Fruit fly (Drosophila melanogaster) whole organism, prepupa: ENCODE data around the gene CG17806.

Source experiments
- CG10669 ChIP-seq: fragments of 200-800 bp; sonication (Bioruptor generic); optimal IDR thresholded peaks from 3 replicates; lab custom pipeline; 2018; ENCODE audit warnings: missing biosample characterization, mild to moderate bottlenecking, missing genetic modification characterization, moderate library complexity
- CG11762 ChIP-seq: fragments of 200-800 bp; sonication (Bioruptor generic); optimal IDR thresholded peaks from 3 replicates; lab custom pipeline; 2016; ENCODE audit warnings: missing biosample characterization, missing genetic modification characterization; ENCODE audit not compliant: insufficient read depth
- CG11902 ChIP-seq: fragments of 200-800 bp; sonication (Bioruptor generic); optimal IDR thresholded peaks from 3 replicates; lab custom pipeline; 2016; ENCODE audit warnings: missing biosample characterization, missing genetic modification characterization
- CG3032 ChIP-seq: fragments of 200-800 bp; optimal IDR thresholded peaks from 2 replicates; lab custom pipeline; 2019; ENCODE audit warnings: missing biosample characterization, mild to moderate bottlenecking, missing genetic modification characterization, moderate library complexity
- CG31627 ChIP-seq: fragments of 200-800 bp; sonication (Bioruptor generic); optimal IDR thresholded peaks from 3 replicates; lab custom pipeline; 2016; ENCODE audit warnings: missing biosample characterization, missing genetic modification characterization
- CG32006 ChIP-seq: fragments of 200-800 bp; sonication (Bioruptor generic); optimal IDR thresholded peaks from 3 replicates; lab custom pipeline; 2017; ENCODE audit warnings: missing biosample characterization, mild to moderate bottlenecking, missing genetic modification characterization
- CG3919 ChIP-seq: fragments of 200-800 bp; sonication (Bioruptor generic); optimal IDR thresholded peaks from 3 replicates; lab custom pipeline; 2016; ENCODE audit warnings: missing biosample characterization, missing genetic modification characterization
- CG4318 ChIP-seq: fragments of 200-800 bp; sonication (Bioruptor generic); optimal IDR thresholded peaks from 3 replicates; lab custom pipeline; 2017; ENCODE audit warnings: missing biosample characterization, mild to moderate bottlenecking, missing genetic modification characterization
- CG6808 ChIP-seq: fragments of 200-800 bp; sonication (Bioruptor generic); optimal IDR thresholded peaks from 3 replicates; lab custom pipeline; 2017; ENCODE audit warnings: missing biosample characterization, missing genetic modification characterization, mild to moderate bottlenecking, moderate library complexity, missing genetic modification reagents
- CG6854 ChIP-seq: fragments of 200-800 bp; sonication (Bioruptor generic); optimal IDR thresholded peaks from 2 replicates; lab custom pipeline; 2017; ENCODE audit warnings: missing biosample characterization, mild to moderate bottlenecking, missing genetic modification characterization
- CG8119 ChIP-seq: fragments of 200-800 bp; sonication (Bioruptor generic); IDR thresholded peaks from 3 replicates; pipeline ENCODE4 v1.3.6; 2022; ENCODE audit warnings: missing biosample characterization, missing genetic modification characterization
- CG8632 ChIP-seq: fragments of 200-800 bp; sonication (Bioruptor generic); optimal IDR thresholded peaks from 3 replicates; lab custom pipeline; 2016; ENCODE audit warnings: missing biosample characterization, missing genetic modification characterization
- Eip78C ChIP-seq: fragments of 200-800 bp; sonication (Bioruptor generic); peaks from one replicate; lab custom pipeline; 2016; ENCODE audit warnings: missing biosample characterization, missing genetic modification characterization
- Eip93F ChIP-seq: fragments of 200-800 bp; sonication (Bioruptor generic); optimal IDR thresholded peaks from 2 replicates; lab custom pipeline; 2016; ENCODE audit warnings: missing biosample characterization, mild to moderate bottlenecking, missing genetic modification characterization
- Ets21C ChIP-seq: fragments of 200-800 bp; sonication (Bioruptor generic); optimal IDR thresholded peaks from 3 replicates; lab custom pipeline; 2016; ENCODE audit warnings: missing biosample characterization, missing genetic modification characterization
- Ets96B ChIP-seq: fragments of 200-800 bp; optimal IDR thresholded peaks from 2 replicates; lab custom pipeline; 2019; ENCODE audit warnings: missing biosample characterization, mild to moderate bottlenecking, missing genetic modification characterization, moderate library complexity
- Gug ChIP-seq: fragments of 200-800 bp; sonication (Bioruptor generic); IDR thresholded peaks from 2 replicates; pipeline ENCODE4 v1.3.6; 2022; ENCODE audit warnings: missing biosample characterization, missing genetic modification characterization
- Hr38 ChIP-seq: sonication (Bioruptor generic); optimal IDR thresholded peaks from 2 replicates; lab custom pipeline; 2016; ENCODE audit warnings: missing biosample characterization, missing genetic modification characterization
- Hr4 ChIP-seq: fragments of 200-800 bp; sonication (Bioruptor generic); optimal IDR thresholded peaks from 3 replicates; lab custom pipeline; 2016; ENCODE audit warnings: missing biosample characterization, missing genetic modification characterization
- Lpt ChIP-seq: fragments of 200-800 bp; sonication (Bioruptor generic); optimal IDR thresholded peaks from 3 replicates; lab custom pipeline; 2016; ENCODE audit warnings: missing biosample characterization, missing genetic modification characterization
- OdsH ChIP-seq: fragments of 200-800 bp; sonication (Bioruptor generic); optimal IDR thresholded peaks from 3 replicates; lab custom pipeline; 2016; ENCODE audit warnings: missing biosample characterization, missing genetic modification characterization
- Smox ChIP-seq: fragments of 200-800 bp; sonication (Bioruptor generic); optimal IDR thresholded peaks from 3 replicates; lab custom pipeline; 2016; ENCODE audit warnings: missing biosample characterization, missing genetic modification characterization
- Sox14 ChIP-seq: fragments of 200-800 bp; sonication (Bioruptor generic); optimal IDR thresholded peaks from 3 replicates; lab custom pipeline; 2016; ENCODE audit warnings: missing biosample characterization, missing genetic modification characterization
- achi ChIP-seq: fragments of 200-800 bp; sonication (Bioruptor generic); optimal IDR thresholded peaks from 3 replicates; lab custom pipeline; 2016; ENCODE audit warnings: missing biosample characterization, missing genetic modification characterization
- acj6 ChIP-seq: fragments of 200-800 bp; sonication (Bioruptor generic); optimal IDR thresholded peaks from 3 replicates; lab custom pipeline; 2016; ENCODE audit warnings: missing biosample characterization, missing genetic modification characterization
- cyc ChIP-seq: fragments of 200-800 bp; sonication (Bioruptor generic); optimal IDR thresholded peaks from 3 replicates; lab custom pipeline; 2016; ENCODE audit warnings: missing biosample characterization, missing genetic modification characterization
- dsx ChIP-seq: fragments of 200-800 bp; optimal IDR thresholded peaks from 3 replicates; lab custom pipeline; 2019; ENCODE audit warnings: missing biosample characterization, mild to moderate bottlenecking, missing genetic modification characterization, moderate library complexity; ENCODE audit not compliant: poor library complexity, severe bottlenecking
- eg ChIP-seq: fragments of 200-800 bp; sonication (Bioruptor generic); IDR thresholded peaks from 3 replicates; pipeline ENCODE4 v1.3.6; 2022; ENCODE audit warnings: missing biosample characterization, missing genetic modification characterization
- fd59A ChIP-seq: fragments of 200-800 bp; sonication (Bioruptor generic); optimal IDR thresholded peaks from 2 replicates; lab custom pipeline; 2017; ENCODE audit warnings: missing biosample characterization, mild to moderate bottlenecking, missing genetic modification characterization, missing genetic modification reagents
- fd85E ChIP-seq: fragments of 200-800 bp; sonication (Bioruptor generic); optimal IDR thresholded peaks from 3 replicates; lab custom pipeline; 2016; ENCODE audit warnings: missing biosample characterization, missing genetic modification characterization
- fkh ChIP-seq: fragments of 200-800 bp; sonication (Bioruptor generic); optimal IDR thresholded peaks from 3 replicates; lab custom pipeline; 2017; ENCODE audit warnings: missing biosample characterization, mild to moderate bottlenecking, missing genetic modification characterization, moderate library complexity
- net ChIP-seq: fragments of 200-800 bp; sonication (Bioruptor generic); optimal IDR thresholded peaks from 3 replicates; lab custom pipeline; 2016; ENCODE audit warnings: missing biosample characterization, missing genetic modification characterization
- pdm3 ChIP-seq: fragments of 200-800 bp; sonication (Bioruptor generic); optimal IDR thresholded peaks from 3 replicates; lab custom pipeline; 2016; ENCODE audit warnings: missing biosample characterization, missing genetic modification characterization
- salr ChIP-seq, 2 experiments: fragments of 200-800 bp; sonication (Bioruptor generic); optimal IDR thresholded peaks; 3 replicates each; lab custom pipeline; 2016 to 2018; ENCODE audit warnings: missing biosample characterization in 2 of 2, missing genetic modification characterization in 2 of 2, mild to moderate bottlenecking in 1 of 2
- spab ChIP-seq: fragments of 200-800 bp; sonication (Bioruptor generic); optimal IDR thresholded peaks from 2 replicates; lab custom pipeline; 2017; ENCODE audit warnings: missing biosample characterization, mild to moderate bottlenecking, missing genetic modification characterization, missing genetic modification reagents
- ss ChIP-seq, 2 experiments: fragments of 200-800 bp; sonication (Bioruptor generic); optimal IDR thresholded peaks; 2 replicates in 1 of 2; 3 replicates in 1 of 2; lab custom pipeline; 2017 to 2018; ENCODE audit warnings: mild to moderate bottlenecking in 2 of 2, missing biosample characterization in 2 of 2, missing genetic modification characterization in 2 of 2, moderate library complexity in 1 of 2
- svp ChIP-seq: fragments of 200-800 bp; sonication (Bioruptor generic); peaks from one replicate; lab custom pipeline; 2016; ENCODE audit warnings: missing biosample characterization, missing genetic modification characterization
- vri ChIP-seq: fragments of 200-800 bp; sonication (Bioruptor generic); optimal IDR thresholded peaks from 3 replicates; lab custom pipeline; 2016; ENCODE audit warnings: missing biosample characterization, mild to moderate bottlenecking, missing genetic modification characterization

The CG17806 gene

dm6 chr3R:17803025-17803424, at the start of gene CG17806:
Gene CG17806, minus strand, starts transcription at chr3R:17803260.
- TF ChIP-seq Ets96B (tag; lab: Kevin White, UChicago) (peak; percentile 4), svp (no peak), CG31627 (GFP tag; lab: Kevin White, UChicago) (no peak), spab (GFP tag; lab: Kevin White, UChicago) (no peak), fkh (GFP tag; lab: Kevin White, UChicago) (peak; percentile 87), CG3919 (GFP tag; lab: Kevin White, UChicago) (no peak), dsx (GFP tag; lab: Kevin White, UChicago) (no peak), CG6854 (GFP tag; lab: Kevin White, UChicago) (no peak)
- TF ChIP-seq, all 60 proteins: peak for 2

DNA sequence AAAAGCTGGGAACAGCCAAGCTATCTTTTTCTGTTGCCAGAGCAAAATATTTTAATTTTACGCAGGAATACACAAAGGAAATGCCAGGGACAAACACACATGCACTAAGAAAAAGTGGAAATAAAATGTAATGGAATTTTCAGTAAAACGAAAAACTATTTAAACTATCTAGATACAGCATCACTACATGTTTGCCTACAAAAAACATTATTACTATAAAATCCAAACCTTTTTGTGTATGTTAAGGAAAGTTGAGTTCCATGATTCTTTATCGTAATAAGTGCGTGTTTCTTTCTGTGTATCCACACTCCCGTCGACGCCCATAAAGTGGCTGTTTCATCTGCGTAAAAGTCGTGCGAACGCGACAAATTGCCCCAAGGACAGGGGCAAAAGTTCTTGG, 46.1 kb upstream of the CG17806 start:
- no peak for TF ChIP-seq eg (GFP tag; lab: Robert Waterston, UW)
- peak; percentile 28 for TF ChIP-seq Eip78C
- no peak for TF ChIP-seq Hr4 (GFP tag; lab: Kevin White, UChicago)
- peak; percentile 1 for TF ChIP-seq CG10669 (GFP tag; lab: Kevin White, UChicago)
- TF ChIP-seq CG32006 = no peak
- TF ChIP-seq vri = no peak
- peak; percentile 1 for TF ChIP-seq Ets96B (tag; lab: Kevin White, UChicago)
- peak in 1 of 2 experiments; percentile 14 for TF ChIP-seq ss (GFP tag; optimal IDR thresholded peaks at IDR 0.05; lab: Kevin White, UChicago)
- TF ChIP-seq svp = peak; percentile 19
- no peak for TF ChIP-seq acj6 (GFP tag; lab: Kevin White, UChicago)
- TF ChIP-seq CG6808 (GFP tag; lab: Kevin White, UChicago) = no peak
- no peak for TF ChIP-seq salr (GFP tag; optimal IDR thresholded peaks at IDR 0.05; lab: Kevin White, UChicago)

- no peak for TF ChIP-seq Ets21C
- TF ChIP-seq CG3032 = no peak
- TF ChIP-seq fkh (GFP tag; lab: Kevin White, UChicago) = no peak
- TF ChIP-seq Eip93F (GFP tag; lab: Kevin White, UChicago) = no peak
- no peak for TF ChIP-seq CG11902
- TF ChIP-seq fd59A (GFP tag; lab: Kevin White, UChicago) = no peak
- no peak for TF ChIP-seq OdsH (GFP tag; lab: Kevin White, UChicago)
- TF ChIP-seq spab (GFP tag; lab: Kevin White, UChicago) = no peak
- no peak for TF ChIP-seq acj6 (GFP tag; lab: Kevin White, UChicago)
- no peak for TF ChIP-seq CG11762 (GFP tag; lab: Kevin White, UChicago)
- no peak for TF ChIP-seq pdm3 (GFP tag; lab: Kevin White, UChicago)
- TF ChIP-seq achi (GFP tag; lab: Kevin White, UChicago) = no peak
- no peak for TF ChIP-seq CG8632
- no peak for TF ChIP-seq Gug (GFP tag; lab: Robert Waterston, UW)
- no peak for TF ChIP-seq cyc (GFP tag; lab: Kevin White, UChicago)
- no peak for TF ChIP-seq net (GFP tag; lab: Kevin White, UChicago)
- no peak for TF ChIP-seq vri
- TF ChIP-seq CG8119 (GFP tag; lab: Robert Waterston, UW) = no peak
Measured at dm6 chr3R:17846966-17847365, 43.9 kb upstream of the CG17806 start.

dm6 chr3R:17830528-17830927, 27.5 kb upstream of the CG17806 start:
- TF ChIP-seq CG32006 = no peak
- TF ChIP-seq Lpt (GFP tag; lab: Kevin White, UChicago) = no peak
- no peak for TF ChIP-seq Eip78C
- no peak for TF ChIP-seq CG3919 (GFP tag; lab: Kevin White, UChicago)
- TF ChIP-seq CG8119 (GFP tag; lab: Robert Waterston, UW) = no peak
- TF ChIP-seq fd85E (GFP tag; lab: Kevin White, UChicago) = no peak
- TF ChIP-seq Sox14 (GFP tag; lab: Kevin White, UChicago) = no peak
- TF ChIP-seq Smox (GFP tag; lab: Kevin White, UChicago) = no peak
- no peak for TF ChIP-seq CG4318 (GFP tag; lab: Kevin White, UChicago)
- no peak for TF ChIP-seq Hr38 (GFP tag; lab: Kevin White, UChicago)
- TF ChIP-seq salr (GFP tag; optimal IDR thresholded peaks at IDR 0.05; lab: Kevin White, UChicago) = no peak
- TF ChIP-seq Hr4 (GFP tag; lab: Kevin White, UChicago) = no peak
